Worm (Caenorhabditis elegans): Measurements from ENCODE around the gene C04C3.9.
"Not testable (repeated sequence)": the region's sequence is repeated elsewhere in the genome, so short reads cannot be mapped to it uniquely, and the experiment has no call there.

C04C3.9 gene

ce11 chrIV:3428434-3428950 is at the start of gene C04C3.9, which contains the start of gene srz-60:
Gene C04C3.9 (minus strand): TSS chrIV:3428534.
Gene srz-60 (plus strand): TSS chrIV:3428900.
- no peak for TF ChIP-seq unc-62 (GFP tag; optimal IDR thresholded peaks at IDR 0.05)

ce11 chrIV:3477124-3477523 is 48.8 kb upstream of the C04C3.9 start, which contains the start of gene srz-69:
Gene srz-69 (minus strand): TSS chrIV:3477224.
- TF ChIP-seq unc-62 (GFP tag; optimal IDR thresholded peaks at IDR 0.05), result no peak

- TF ChIP-seq unc-62 (GFP tag; optimal IDR thresholded peaks at IDR 0.05), result no peak
Observed at ce11 chrIV:3469742-3470141, 41.4 kb upstream of the C04C3.9 start, which contains the start of gene F58E2.2. Gene F58E2.2 (plus strand): TSS chrIV:3470042.

- TF ChIP-seq unc-62 (GFP tag; optimal IDR thresholded peaks at IDR 0.05), result no peak
Observed at ce11 chrIV:3467751-3468150, 39.4 kb upstream of the C04C3.9 start.

- no peak for TF ChIP-seq unc-62 (GFP tag; optimal IDR thresholded peaks at IDR 0.05)
Observed at ce11 chrIV:3467128-3467527, 38.8 kb upstream of the C04C3.9 start, which contains the start of gene F58E2.3. Gene F58E2.3 (plus strand): TSS chrIV:3467428.

- no peak for TF ChIP-seq unc-62 (GFP tag; optimal IDR thresholded peaks at IDR 0.05)
Observed at ce11 chrIV:3463254-3463653, 34.9 kb upstream of the C04C3.9 start, which contains the start of gene F58E2.4. Gene F58E2.4 (plus strand): TSS chrIV:3463387.

ce11 chrIV:3453346-3453745 is 25.0 kb upstream of the C04C3.9 start, which contains the start of gene srz-23:
Gene srz-23 (plus strand): TSS chrIV:3453608.
- no peak for TF ChIP-seq unc-62 (GFP tag; optimal IDR thresholded peaks at IDR 0.05)

- TF ChIP-seq unc-62 (GFP tag; optimal IDR thresholded peaks at IDR 0.05), result no peak
Observed at ce11 chrIV:3452516-3452915, 24.2 kb upstream of the C04C3.9 start.

- no peak for TF ChIP-seq unc-62 (GFP tag; optimal IDR thresholded peaks at IDR 0.05)
Observed at ce11 chrIV:3447350-3447749, 19.0 kb upstream of the C04C3.9 start.

ce11 chrIV:3444614-3445013 is 16.3 kb upstream of the C04C3.9 start, which contains the start of gene F58E2.5:
Gene F58E2.5 (plus strand): TSS chrIV:3444914.
- TF ChIP-seq unc-62 (GFP tag; optimal IDR thresholded peaks at IDR 0.05), result no peak

- no peak for TF ChIP-seq unc-62 (GFP tag; optimal IDR thresholded peaks at IDR 0.05)
Observed at ce11 chrIV:3444101-3444500, 15.8 kb upstream of the C04C3.9 start, which contains the start of gene F09D12.2. Gene F09D12.2 (minus strand): TSS chrIV:3444201.

ce11 chrIV:3442513-3442912 is 14.2 kb upstream of the C04C3.9 start:
- TF ChIP-seq unc-62 (GFP tag; optimal IDR thresholded peaks at IDR 0.05), result no peak

- TF ChIP-seq unc-62 (GFP tag; optimal IDR thresholded peaks at IDR 0.05), result no peak
Observed at ce11 chrIV:3440848-3441247, 12.5 kb upstream of the C04C3.9 start, which contains the start of gene grd-10. Gene grd-10 (plus strand): TSS chrIV:3441055.

- no peak for TF ChIP-seq unc-62 (GFP tag; optimal IDR thresholded peaks at IDR 0.05)
Observed at ce11 chrIV:3439354-3439753, 11.0 kb upstream of the C04C3.9 start, which contains the start of gene grd-3. Gene grd-3 (plus strand): TSS chrIV:3439655.

ce11 chrIV:3438022-3438421 is 9.7 kb upstream of the C04C3.9 start, which contains the start of gene grd-13:
Gene grd-13 (plus strand): TSS chrIV:3438312.
- no peak for TF ChIP-seq unc-62 (GFP tag; optimal IDR thresholded peaks at IDR 0.05)

- no peak for TF ChIP-seq unc-62 (GFP tag; optimal IDR thresholded peaks at IDR 0.05)
Observed at ce11 chrIV:3436021-3436420, 7.7 kb upstream of the C04C3.9 start, which contains the start of gene srz-32. Gene srz-32 (plus strand): TSS chrIV:3436321.

ce11 chrIV:3433387-3433786 is 5.1 kb upstream of the C04C3.9 start, which contains the start of gene C04C3.7:
Gene C04C3.7 (minus strand): TSS chrIV:3433487.
- not testable (repeated sequence) for TF ChIP-seq unc-62 (GFP tag; optimal IDR thresholded peaks at IDR 0.05)

Measured in whole organism, dauer.